Worm (Caenorhabditis elegans) whole organism, young adult: Measurements from ENCODE around the gene F22E5.2.
"Not testable (repeated sequence)": the region's sequence is repeated elsewhere in the genome, so short reads cannot be mapped to it uniquely, and the experiment has no call there.

ENCODE experiments used
- ZK185.1 ChIP-seq: sonication (generic microtip); optimal IDR thresholded peaks from 2 replicates; lab custom pipeline; 2016; ENCODE audit warnings: mild to moderate bottlenecking, missing genetic modification characterization, missing compliant biosample characterization; ENCODE audit not compliant: poor library complexity, severe bottlenecking
- ama-1 ChIP-seq, 3 experiments: fragments of 150-350 bp in 1 of 3; sonication (generic microtip) in 2 of 3; optimal IDR thresholded peaks; 2 replicates each; lab custom pipeline; 2014 to 2018; ENCODE audit warnings: missing biosample characterization in 2 of 3, missing genetic modification characterization in 2 of 3, missing genetic modification reagents in 2 of 3
- aptf-2 ChIP-seq: fragments of 200-800 bp; sonication (Bioruptor generic); conservative IDR thresholded peaks from 2 replicates; pipeline ENCODE4 v1.3.6; 2022; ENCODE audit warnings: missing genetic modification reagents, missing genetic modification characterization, missing compliant biosample characterization
- athp-1 ChIP-seq: sonication (generic microtip); optimal IDR thresholded peaks from 2 replicates; lab custom pipeline; 2017; ENCODE audit warnings: mild to moderate bottlenecking, missing genetic modification characterization, missing compliant biosample characterization
- efl-1 ChIP-seq: fragments of 150-350 bp; optimal IDR thresholded peaks from 2 replicates; lab custom pipeline; 2014; ENCODE audit warnings: missing biosample characterization, missing genetic modification reagents, missing genetic modification characterization
- gei-17 ChIP-seq: fragments of 200-800 bp; sonication (Bioruptor generic); optimal IDR thresholded peaks from 2 replicates; lab custom pipeline; 2018; ENCODE audit warnings: mild to moderate bottlenecking, missing genetic modification characterization, missing compliant biosample characterization
- hlh-12 ChIP-seq: sonication (generic microtip); optimal IDR thresholded peaks from 2 replicates; lab custom pipeline; 2016; ENCODE audit warnings: missing genetic modification characterization, missing compliant biosample characterization
- let-526 ChIP-seq: fragments of 200-800 bp; sonication (Bioruptor generic); IDR thresholded peaks from 2 replicates; pipeline ENCODE4 v1.3.6; 2022; ENCODE audit warnings: missing genetic modification reagents, missing genetic modification characterization, missing compliant biosample characterization
- lin-35 ChIP-seq, 3 experiments: fragments of 150-350 bp in 2 of 3; sonication (generic microtip) in 1 of 3; optimal IDR thresholded peaks; 2 replicates each; lab custom pipeline; 2014 to 2018; ENCODE audit warnings: missing biosample characterization in 3 of 3, missing genetic modification characterization in 3 of 3, missing genetic modification reagents in 3 of 3
- lir-1 ChIP-seq: fragments of 200-800 bp; sonication (Bioruptor generic); conservative IDR thresholded peaks from 2 replicates; pipeline ENCODE4 v1.3.6; 2022; ENCODE audit warnings: missing genetic modification reagents, missing genetic modification characterization, missing compliant biosample characterization
- madf-10 ChIP-seq: sonication (generic microtip); optimal IDR thresholded peaks from 2 replicates; lab custom pipeline; 2016; ENCODE audit warnings: mild to moderate bottlenecking, missing genetic modification characterization, missing compliant biosample characterization
- tbp1 ChIP-seq: fragments of 200-800 bp; sonication (Bioruptor generic); optimal IDR thresholded peaks from 2 replicates; lab custom pipeline; 2018; ENCODE audit warnings: mild to moderate bottlenecking, missing genetic modification characterization, missing compliant biosample characterization
- xnd-1 ChIP-seq: sonication (generic microtip); optimal IDR thresholded peaks from 2 replicates; lab custom pipeline; 2016; ENCODE audit warnings: missing genotype, missing genetic modification reagents, missing genetic modification characterization, missing compliant biosample characterization

ce11 chrII:2619148-2619547, 46.0 kb upstream of the F22E5.2 start, which contains the start of gene msrp-6:
- not testable (repeated sequence) for TF ChIP-seq efl-1 (GFP tag; lab: Kevin White, UChicago); lir-1 (GFP tag; lab: Robert Waterston, UW); gei-17 (GFP tag; lab: Kevin White, UChicago); xnd-1 (tag; lab: Kevin White, UChicago); athp-1; tbp1 (GFP tag; lab: Kevin White, UChicago); hlh-12; lin-35 (GFP tag; optimal IDR thresholded peaks at IDR 0.05; lab: Kevin White, UChicago); madf-10; aptf-2 (GFP tag; lab: Robert Waterston, UW); let-526 (GFP tag; lab: Robert Waterston, UW); ZK185.1 (tag; lab: Kevin White, UChicago); ama-1 (optimal IDR thresholded peaks at IDR 0.05; lab: Kevin White, UChicago); ama-1 (GFP tag; optimal IDR thresholded peaks at IDR 0.05; lab: Kevin White, UChicago)
